Fruit fly (Drosophila melanogaster): Measurements from ENCODE around the gene Set.

The Set gene

dm6 chr3R:15287763-15288162 lies 24.4 kb downstream of the Set start (continued):
- peak; percentile 95 for TF ChIP-seq CG9797 (GFP tag; optimal IDR thresholded peaks at IDR 0.05)
- TF ChIP-seq CG18599 (GFP tag; optimal IDR thresholded peaks at IDR 0.05), result no peak
- no peak for TF ChIP-seq CG11093 (GFP tag; IDR thresholded peaks at IDR 0.05)
- no peak for TF ChIP-seq Neu2 (GFP tag; optimal IDR thresholded peaks at IDR 0.05; ENCODE audit: borderline replicate concordance)
- TF ChIP-seq repo (GFP tag; optimal IDR thresholded peaks at IDR 0.05), result no peak
- peak; percentile 98 for TF ChIP-seq pzg (GFP tag; optimal IDR thresholded peaks at IDR 0.05)
- TF ChIP-seq nerfin-1 (tag; optimal IDR thresholded peaks at IDR 0.05), result peak; percentile 23
- TF ChIP-seq Six4 (GFP tag; optimal IDR thresholded peaks at IDR 0.05), result no peak
- peak; percentile 65 for TF ChIP-seq nmo (GFP tag; optimal IDR thresholded peaks at IDR 0.05)
- peak; percentile 43 for TF ChIP-seq CoRest (tag; optimal IDR thresholded peaks at IDR 0.05)
- TF ChIP-seq CG43689 (GFP tag; IDR thresholded peaks at IDR 0.05), result no peak
- no peak for TF ChIP-seq Sox102F (GFP tag; optimal IDR thresholded peaks at IDR 0.05)
- TF ChIP-seq YL-1 (GFP tag; optimal IDR thresholded peaks at IDR 0.05), result peak; percentile 49
- no peak for TF ChIP-seq Usf (GFP tag; optimal IDR thresholded peaks at IDR 0.05)
- no peak for TF ChIP-seq odd (GFP tag; optimal IDR thresholded peaks at IDR 0.05)
- no peak for TF ChIP-seq Ets65A (GFP tag)
- TF ChIP-seq Med (GFP tag), result peak; percentile 86
- no peak for TF ChIP-seq Jarid2 (GFP tag; optimal IDR thresholded peaks at IDR 0.05)
- TF ChIP-seq Dp (GFP tag; optimal IDR thresholded peaks at IDR 0.05), result peak; percentile 83
- no peak for TF ChIP-seq CG8765 (GFP tag; IDR thresholded peaks at IDR 0.05)
- no peak for TF ChIP-seq CG33557 (GFP tag; optimal IDR thresholded peaks at IDR 0.05)
- TF ChIP-seq CG12071 (GFP tag; optimal IDR thresholded peaks at IDR 0.05), result no peak
- no peak for TF ChIP-seq Blimp-1 (GFP tag; optimal IDR thresholded peaks at IDR 0.05)
- no peak for TF ChIP-seq CG32532 (GFP tag; IDR thresholded peaks at IDR 0.05)
- no peak for TF ChIP-seq sim (GFP tag; IDR thresholded peaks at IDR 0.05)
- TF ChIP-seq CG6689 (GFP tag; IDR thresholded peaks at IDR 0.05), result no peak
- peak; percentile 45 for TF ChIP-seq chn (GFP tag; optimal IDR thresholded peaks at IDR 0.05)
- no peak for TF ChIP-seq az2 (GFP tag; optimal IDR thresholded peaks at IDR 0.05)
- TF ChIP-seq crol (GFP tag; IDR thresholded peaks at IDR 0.05), result no peak
- TF ChIP-seq Dll (GFP tag; IDR thresholded peaks at IDR 0.05; ENCODE audit: partially characterized antibody), result no peak
- peak; percentile 25 for TF ChIP-seq Xbp1 (GFP tag; optimal IDR thresholded peaks at IDR 0.05)
- TF ChIP-seq gro (GFP tag; optimal IDR thresholded peaks at IDR 0.05), result peak; percentile 37
- no peak for TF ChIP-seq wdn (GFP tag; IDR thresholded peaks at IDR 0.05)
- no peak for TF ChIP-seq CG7745 (tag; optimal IDR thresholded peaks at IDR 0.05)
- peak; percentile 96 for TF ChIP-seq Sin3A (optimal IDR thresholded peaks at IDR 0.05)
- no peak for TF ChIP-seq NfI (GFP tag; optimal IDR thresholded peaks at IDR 0.05)
- peak; percentile 28 for TF ChIP-seq mam (GFP tag; optimal IDR thresholded peaks at IDR 0.05)
- no peak for TF ChIP-seq Bgb (GFP tag; IDR thresholded peaks at IDR 0.05; ENCODE audit: partially characterized antibody)
- TF ChIP-seq CG5953 (GFP tag; IDR thresholded peaks at IDR 0.05), result no peak
- TF ChIP-seq CG6765 (GFP tag; optimal IDR thresholded peaks at IDR 0.05), result no peak
- TF ChIP-seq dm (GFP tag; optimal IDR thresholded peaks at IDR 0.05), result peak; percentile 90
- no peak for TF ChIP-seq Dref (GFP tag; IDR thresholded peaks at IDR 0.05)
- no peak for TF ChIP-seq CG9437 (GFP tag; optimal IDR thresholded peaks at IDR 0.05)
- TF ChIP-seq CG16813 (GFP tag; IDR thresholded peaks at IDR 0.05; ENCODE audit: partially characterized antibody), result no peak
- no peak for TF ChIP-seq Camta (GFP tag; optimal IDR thresholded peaks at IDR 0.05)
- peak; percentile 69 for TF ChIP-seq Max (GFP tag; optimal IDR thresholded peaks at IDR 0.05)
- peak; percentile 41 for TF ChIP-seq ftz-f1 (GFP tag; optimal IDR thresholded peaks at IDR 0.05)
- no peak for TF ChIP-seq Rx (GFP tag; IDR thresholded peaks at IDR 0.05)
- TF ChIP-seq lola (GFP tag; optimal IDR thresholded peaks at IDR 0.05), result no peak
- TF ChIP-seq CG4282 (GFP tag; optimal IDR thresholded peaks at IDR 0.05), result peak; percentile 46
- TF ChIP-seq Fer2 (tag; optimal IDR thresholded peaks at IDR 0.05), result no peak
- no peak for TF ChIP-seq Ssrp (tag; optimal IDR thresholded peaks at IDR 0.05)

All from whole organism, embryonic.